Fruit fly (Drosophila melanogaster) whole organism, embryonic: Measurements from ENCODE around the gene Vps2.

Experiments used
- ATbp ChIP-seq: fragments of 200-800 bp; sonication (Bioruptor generic); optimal IDR thresholded peaks from 2 replicates; lab custom pipeline; 2017; ENCODE audit warnings: missing biosample characterization, mild to moderate bottlenecking, missing genetic modification characterization, missing genetic modification reagents
- Antp ChIP-seq: fragments of 200-800 bp; sonication (Bioruptor generic); optimal IDR thresholded peaks from 3 replicates; lab custom pipeline; 2016; ENCODE audit warnings: missing biosample characterization, missing genetic modification characterization
- Asciz ChIP-seq: fragments of 200-800 bp; sonication (Bioruptor generic); optimal IDR thresholded peaks from 2 replicates; lab custom pipeline; 2017; ENCODE audit warnings: missing biosample characterization, mild to moderate bottlenecking, missing genetic modification characterization, missing genetic modification reagents
- Atf-2 ChIP-seq: fragments of 200-800 bp; sonication (Bioruptor generic); optimal IDR thresholded peaks from 2 replicates; lab custom pipeline; 2016; ENCODE audit warnings: missing biosample characterization, missing genetic modification characterization
- BEAF-32 ChIP-seq: fragments of 200-800 bp; sonication (Bioruptor generic); optimal IDR thresholded peaks from 3 replicates; lab custom pipeline; 2017; ENCODE audit warnings: missing biosample characterization, missing genetic modification characterization, mild to moderate bottlenecking, moderate library complexity, missing genetic modification reagents
- CG11085 ChIP-seq: fragments of 200-800 bp; sonication (Bioruptor generic); IDR thresholded peaks from 2 replicates; pipeline ENCODE4 v1.3.6; 2022; ENCODE audit warnings: missing biosample characterization, missing genetic modification characterization
- CG11696 ChIP-seq: fragments of 200-800 bp; sonication (Bioruptor generic); IDR thresholded peaks from 2 replicates; pipeline ENCODE4 v1.3.6; 2022; ENCODE audit warnings: missing biosample characterization, missing genetic modification characterization
- CG13624 ChIP-seq: fragments of 200-800 bp; sonication (Bioruptor generic); optimal IDR thresholded peaks from 2 replicates; lab custom pipeline; 2016; ENCODE audit warnings: missing biosample characterization, missing genetic modification characterization
- CG13894 ChIP-seq: fragments of 200-800 bp; sonication (Bioruptor generic); optimal IDR thresholded peaks from 3 replicates; lab custom pipeline; 2018; ENCODE audit warnings: missing biosample characterization, mild to moderate bottlenecking, missing genetic modification characterization, moderate library complexity
- CG15269 ChIP-seq: fragments of 200-800 bp; sonication (Bioruptor generic); optimal IDR thresholded peaks from 2 replicates; lab custom pipeline; 2018; ENCODE audit warnings: missing biosample characterization, mild to moderate bottlenecking, missing genetic modification characterization, moderate library complexity
- CG15514 ChIP-seq: fragments of 200-800 bp; sonication (Bioruptor generic); optimal IDR thresholded peaks from 3 replicates; lab custom pipeline; 2017; ENCODE audit warnings: missing biosample characterization, missing genetic modification characterization, mild to moderate bottlenecking, moderate library complexity, missing genetic modification reagents
- CG1832 ChIP-seq: fragments of 200-800 bp; sonication (Bioruptor generic); optimal IDR thresholded peaks from 2 replicates; lab custom pipeline; 2017; ENCODE audit warnings: missing biosample characterization, mild to moderate bottlenecking, missing genetic modification characterization, inconsistent platforms
- CG2202 ChIP-seq: fragments of 200-800 bp; sonication (Bioruptor generic); optimal IDR thresholded peaks from 2 replicates; lab custom pipeline; 2018; ENCODE audit warnings: missing biosample characterization, mild to moderate bottlenecking, missing genetic modification characterization
- CG31224 ChIP-seq: fragments of 200-800 bp; sonication (Bioruptor generic); IDR thresholded peaks from 2 replicates; pipeline ENCODE4 v1.3.6; 2022; ENCODE audit warnings: missing biosample characterization, missing genetic modification characterization
- CG3163 ChIP-seq: fragments of 200-800 bp; sonication (Bioruptor generic); optimal IDR thresholded peaks from 3 replicates; lab custom pipeline; 2016; ENCODE audit warnings: missing biosample characterization, missing genetic modification characterization
- CG32772 ChIP-seq: fragments of 200-800 bp; sonication (Bioruptor generic); IDR thresholded peaks from 2 replicates; pipeline ENCODE4 v1.3.6; 2022; ENCODE audit warnings: missing biosample characterization, missing genetic modification characterization
- CG34224 ChIP-seq: fragments of 200-800 bp; sonication (Bioruptor generic); IDR thresholded peaks from 3 replicates; pipeline ENCODE4 v1.3.6; 2022; ENCODE audit warnings: missing biosample characterization, missing genetic modification characterization; ENCODE audit not compliant: partially characterized antibody
- CG4328 ChIP-seq: fragments of 200-800 bp; sonication (Bioruptor generic); optimal IDR thresholded peaks from 3 replicates; lab custom pipeline; 2017; ENCODE audit warnings: missing biosample characterization, missing genetic modification reagents, missing genetic modification characterization
- CG5245 ChIP-seq: fragments of 200-800 bp; sonication (Bioruptor generic); optimal IDR thresholded peaks from 3 replicates; lab custom pipeline; 2016; ENCODE audit warnings: missing biosample characterization, missing genetic modification characterization
- CG7745 ChIP-seq: fragments of 200-800 bp; sonication (Bioruptor generic); optimal IDR thresholded peaks from 2 replicates; lab custom pipeline; 2018; ENCODE audit warnings: missing biosample characterization, mild to moderate bottlenecking, missing genetic modification characterization, moderate library complexity
- CG8359 ChIP-seq: fragments of 200-800 bp; sonication (Bioruptor generic); optimal IDR thresholded peaks from 2 replicates; lab custom pipeline; 2017; ENCODE audit warnings: missing biosample characterization, mild to moderate bottlenecking, missing genetic modification characterization, borderline replicate concordance
- CG8478 ChIP-seq: fragments of >200 bp; optimal IDR thresholded peaks from 2 replicates; lab custom pipeline; 2018
- CTCF ChIP-seq: fragments of 200-800 bp; sonication (Bioruptor generic); optimal IDR thresholded peaks from 2 replicates; lab custom pipeline; 2017; ENCODE audit warnings: missing biosample characterization, mild to moderate bottlenecking, missing genetic modification characterization, moderate library complexity
- Dek ChIP-seq: fragments of 200-800 bp; sonication (Bioruptor generic); optimal IDR thresholded peaks from 3 replicates; lab custom pipeline; 2019; ENCODE audit warnings: missing biosample characterization, mild to moderate bottlenecking, missing genetic modification characterization, moderate library complexity
- Fer1 ChIP-seq: fragments of 200-800 bp; sonication (Bioruptor generic); optimal IDR thresholded peaks from 2 replicates; lab custom pipeline; 2017; ENCODE audit warnings: missing biosample characterization, mild to moderate bottlenecking, missing genetic modification characterization
- HLHmδ ChIP-seq: fragments of 200-800 bp; sonication (Bioruptor generic); optimal IDR thresholded peaks from 2 replicates; lab custom pipeline; 2018; ENCODE audit warnings: missing biosample characterization, mild to moderate bottlenecking, missing genetic modification characterization, moderate library complexity
- Hey ChIP-seq: fragments of 200-800 bp; sonication (Bioruptor generic); optimal IDR thresholded peaks from 3 replicates; lab custom pipeline; 2018; ENCODE audit warnings: missing biosample characterization, mild to moderate bottlenecking, missing genetic modification characterization
- Hmr ChIP-seq: fragments of 200-800 bp; sonication (Bioruptor generic); optimal IDR thresholded peaks from 3 replicates; lab custom pipeline; 2017; ENCODE audit warnings: mild to moderate bottlenecking, missing biosample characterization, missing genetic modification reagents, missing genetic modification characterization
- MBD-R2 ChIP-seq: fragments of 200-800 bp; sonication (Bioruptor generic); IDR thresholded peaks from 2 replicates; pipeline ENCODE4 v1.3.6; 2022; ENCODE audit warnings: missing biosample characterization, missing genetic modification characterization
- Med ChIP-seq: fragments of 200-800 bp; sonication (Bioruptor generic); peaks from one replicate; lab custom pipeline; 2016; ENCODE audit warnings: missing biosample characterization, missing genetic modification characterization, mild to moderate bottlenecking, inconsistent platforms, moderate library complexity
- NC2α ChIP-seq: fragments of 200-800 bp; sonication (Bioruptor generic); optimal IDR thresholded peaks from 2 replicates; lab custom pipeline; 2016; ENCODE audit warnings: missing biosample characterization, missing genetic modification characterization
- NC2β ChIP-seq: fragments of 200-800 bp; sonication (Bioruptor generic); optimal IDR thresholded peaks from 2 replicates; lab custom pipeline; 2016; ENCODE audit warnings: missing biosample characterization, missing genetic modification characterization
- Sox100B ChIP-seq: fragments of 200-800 bp; sonication (Bioruptor generic); optimal IDR thresholded peaks from 3 replicates; lab custom pipeline; 2018; ENCODE audit warnings: missing biosample characterization, mild to moderate bottlenecking, missing genetic modification characterization
- Sry-β ChIP-seq: fragments of 200-800 bp; sonication (Bioruptor generic); optimal IDR thresholded peaks from 2 replicates; lab custom pipeline; 2018; ENCODE audit warnings: missing biosample characterization, mild to moderate bottlenecking, missing genetic modification characterization, moderate library complexity
- Usf ChIP-seq: fragments of 200-800 bp; sonication (Bioruptor generic); optimal IDR thresholded peaks from 2 replicates; lab custom pipeline; 2017; ENCODE audit warnings: missing genotype, missing biosample characterization, missing genetic modification characterization
- ab ChIP-seq: fragments of 200-800 bp; sonication (Bioruptor generic); optimal IDR thresholded peaks from 2 replicates; lab custom pipeline; 2016; ENCODE audit warnings: missing biosample characterization, missing genetic modification characterization
- dm ChIP-seq: fragments of 200-800 bp; sonication (Bioruptor generic); optimal IDR thresholded peaks from 3 replicates; lab custom pipeline; 2016; ENCODE audit warnings: missing biosample characterization, missing genetic modification characterization
- ewg ChIP-seq: fragments of 200-800 bp; sonication (Bioruptor generic); optimal IDR thresholded peaks from 3 replicates; lab custom pipeline; 2017; ENCODE audit warnings: mild to moderate bottlenecking, missing biosample characterization, missing genetic modification reagents, missing genetic modification characterization
- gcm ChIP-seq: fragments of 200-800 bp; sonication (Bioruptor generic); optimal IDR thresholded peaks from 2 replicates; lab custom pipeline; 2019; ENCODE audit warnings: missing biosample characterization, mild to moderate bottlenecking, missing genetic modification characterization, moderate library complexity
- gem ChIP-seq: fragments of 200-800 bp; sonication (Bioruptor generic); optimal IDR thresholded peaks from 2 replicates; lab custom pipeline; 2019; ENCODE audit warnings: missing biosample characterization, mild to moderate bottlenecking, missing genetic modification characterization, moderate library complexity
- grn ChIP-seq: fragments of 200-800 bp; sonication (Bioruptor generic); optimal IDR thresholded peaks from 3 replicates; lab custom pipeline; 2017; ENCODE audit warnings: missing biosample characterization, missing genetic modification characterization
- gro ChIP-seq: fragments of 200-800 bp; sonication (Bioruptor generic); optimal IDR thresholded peaks from 2 replicates; lab custom pipeline; 2016; ENCODE audit warnings: missing biosample characterization, missing genetic modification characterization
- ham ChIP-seq: fragments of 200-800 bp; sonication (Bioruptor generic); IDR thresholded peaks from 2 replicates; pipeline ENCODE4 v1.3.6; 2022; ENCODE audit warnings: missing biosample characterization, missing genetic modification characterization
- lov ChIP-seq, 2 experiments: fragments of 200-800 bp in 1 of 2; fragments of >200 bp in 1 of 2; sonication (Bioruptor generic) in 1 of 2; IDR thresholded peaks in 1 of 2; optimal IDR thresholded peaks in 1 of 2; 2 replicates in 1 of 2; 3 replicates in 1 of 2; pipeline versions ENCODE4 v1.3.6 to Lab custom; 2017 to 2022; ENCODE audit warnings: missing biosample characterization in 1 of 2, missing genetic modification characterization in 1 of 2
- luna ChIP-seq: fragments of 200-800 bp; sonication (Bioruptor generic); optimal IDR thresholded peaks from 2 replicates; lab custom pipeline; 2016; ENCODE audit warnings: missing biosample characterization, missing genetic modification characterization
- nau ChIP-seq: fragments of 200-800 bp; sonication (Bioruptor generic); optimal IDR thresholded peaks from 3 replicates; lab custom pipeline; 2017; ENCODE audit warnings: missing biosample characterization, mild to moderate bottlenecking, missing genetic modification characterization, missing genetic modification reagents
- pros ChIP-seq: fragments of 200-800 bp; sonication (Bioruptor generic); optimal IDR thresholded peaks from 3 replicates; lab custom pipeline; 2019; ENCODE audit warnings: missing biosample characterization, mild to moderate bottlenecking, missing genetic modification characterization, moderate library complexity
- ranshi ChIP-seq: fragments of 200-800 bp; sonication (Bioruptor generic); IDR thresholded peaks from 2 replicates; pipeline ENCODE4 v1.3.6; 2022; ENCODE audit warnings: missing biosample characterization, missing genetic modification characterization
- sd ChIP-seq: fragments of 200-800 bp; sonication (Bioruptor generic); optimal IDR thresholded peaks from 3 replicates; lab custom pipeline; 2018; ENCODE audit warnings: missing biosample characterization, mild to moderate bottlenecking, missing genetic modification characterization, moderate library complexity

Gene Vps2

dm6 chr3R:26009766-26010414 lies 42.7 kb upstream of the Vps2 start (continued):
- TF ChIP-seq CG7745 (tag; lab: Kevin White, UChicago) (peak; percentile 36), Hmr (GFP tag; lab: Kevin White, UChicago) (no peak), CG1832 (GFP tag; lab: Kevin White, UChicago) (no peak), grn (GFP tag; lab: Kevin White, UChicago) (peak; percentile 8), HLHmδ (GFP tag; lab: Kevin White, UChicago) (peak; percentile 87), CG5245 (GFP tag; lab: Kevin White, UChicago) (no peak), lov (optimal IDR thresholded peaks at IDR 0.05; lab: Kevin White, UChicago) (no peak), lov (GFP tag; IDR thresholded peaks at IDR 0.05; lab: Robert Waterston, UW) (0 out of 3 replicates have a peak, but pooled peaks have one; percentile 9), CG8478 (lab: Kevin White, UChicago) (no peak), Dek (tag; lab: Kevin White, UChicago) (no peak), CG32772 (no peak), Sox100B (GFP tag; lab: Kevin White, UChicago) (no peak)

DNA sequence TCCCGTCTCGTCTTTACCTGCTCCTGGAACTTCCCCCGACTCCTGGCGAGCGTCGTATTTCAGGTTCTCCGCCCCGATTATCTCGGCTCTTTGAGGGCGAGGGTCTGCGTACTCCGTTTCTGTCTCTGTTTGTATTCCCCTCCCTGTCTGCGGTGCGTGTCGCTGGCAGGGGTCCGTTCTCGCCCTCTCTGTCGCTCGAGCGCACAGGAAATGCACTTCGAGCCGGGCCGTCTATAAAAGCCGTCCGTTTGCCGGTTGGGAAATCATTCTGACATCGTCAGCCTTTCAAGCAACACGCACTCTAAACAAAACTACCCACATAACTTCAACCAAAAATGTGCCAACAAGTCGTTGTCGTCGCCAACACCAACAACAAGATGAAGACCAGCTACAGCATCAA lies 42.0 kb upstream of the Vps2 start:
- no peak for TF ChIP-seq Atf-2 (GFP tag; lab: Kevin White, UChicago)
- no peak for TF ChIP-seq CG13624 (GFP tag; lab: Kevin White, UChicago)
- TF ChIP-seq pros = peak; percentile 80
- no peak for TF ChIP-seq ewg (GFP tag; lab: Kevin White, UChicago)
- TF ChIP-seq CG7745 (tag; lab: Kevin White, UChicago) = peak; percentile 15
- no peak for TF ChIP-seq CG11696 (GFP tag; lab: Robert Waterston, UW)
- TF ChIP-seq Hey = no peak
- TF ChIP-seq CG15269 = no peak
- TF ChIP-seq ab (GFP tag; lab: Kevin White, UChicago) = no peak
- TF ChIP-seq CG4328 (GFP tag; lab: Kevin White, UChicago) = no peak
- no peak for TF ChIP-seq ranshi (GFP tag; lab: Robert Waterston, UW)
- TF ChIP-seq ham (GFP tag; lab: Robert Waterston, UW) = no peak
- TF ChIP-seq NC2α = peak; percentile 50
- TF ChIP-seq Med = peak; percentile 62
- no peak for TF ChIP-seq Fer1 (GFP tag; lab: Kevin White, UChicago)
- TF ChIP-seq gem (tag; lab: Kevin White, UChicago) = no peak
- peak; percentile 22 for TF ChIP-seq gcm (GFP tag; lab: Kevin White, UChicago)
- TF ChIP-seq Sry-β (GFP tag; lab: Kevin White, UChicago) = no peak
- TF ChIP-seq luna (GFP tag; lab: Kevin White, UChicago) = no peak
- TF ChIP-seq Usf (GFP tag; lab: Kevin White, UChicago) = no peak
- TF ChIP-seq CTCF (GFP tag; lab: Kevin White, UChicago) = no peak
- no peak for TF ChIP-seq sd (tag; lab: Kevin White, UChicago)
- no peak for TF ChIP-seq CG34224 (GFP tag; lab: Robert Waterston, UW)
- no peak for TF ChIP-seq BEAF-32 (GFP tag; lab: Kevin White, UChicago)
- TF ChIP-seq CG3163 (GFP tag; lab: Kevin White, UChicago) = no peak
- no peak for TF ChIP-seq ATbp (GFP tag; lab: Kevin White, UChicago)
- TF ChIP-seq CG11085 (GFP tag; lab: Robert Waterston, UW) = no peak
- TF ChIP-seq CG8359 (GFP tag; lab: Kevin White, UChicago) = no peak
- TF ChIP-seq MBD-R2 = no peak
- TF ChIP-seq CG13894 (tag; lab: Kevin White, UChicago) = no peak
- TF ChIP-seq dm (GFP tag; lab: Kevin White, UChicago) = no peak
- peak; percentile 28 for TF ChIP-seq NC2β
- no peak for TF ChIP-seq CG2202 (tag; lab: Kevin White, UChicago)
- no peak for TF ChIP-seq CG15514 (GFP tag; lab: Kevin White, UChicago)
- TF ChIP-seq nau (GFP tag; lab: Kevin White, UChicago) = no peak
- no peak for TF ChIP-seq gro
- TF ChIP-seq CG31224 = no peak
- no peak for TF ChIP-seq Asciz (GFP tag; lab: Kevin White, UChicago)
- no peak for TF ChIP-seq Antp (GFP tag; lab: Kevin White, UChicago)
